Worm (Caenorhabditis elegans): Measurements from ENCODE around the gene F56C9.10.

The F56C9.10 gene

ce11 chrIII:7359037-7359548 is 24.0 kb upstream of the F56C9.10 start, which contains the start of the genes eco-1 and hmgr-1:
Gene eco-1, minus strand, starts transcription at chrIII:7359095.
Gene hmgr-1, plus strand, starts transcription at chrIII:7359498.
- TF ChIP-seq madf-6 (GFP tag; IDR thresholded peaks at IDR 0.05) (no peak), lin-35 (GFP tag; optimal IDR thresholded peaks at IDR 0.05) (peak in 1 of 3 experiments; percentile 8), cebp-1 (GFP tag; IDR thresholded peaks at IDR 0.05) (no peak), cebp-1 (tag; optimal IDR thresholded peaks at IDR 0.05) (peak; percentile 39), mel-28 (tag; optimal IDR thresholded peaks at IDR 0.05; ENCODE audit: borderline replicate concordance) (no peak), lin-54 (GFP tag; optimal IDR thresholded peaks at IDR 0.05) (peak; percentile 22), let-607 (tag; optimal IDR thresholded peaks at IDR 0.05) (no peak), egrh-3 (GFP tag; IDR thresholded peaks at IDR 0.05) (no peak), lsy-27 (tag; optimal IDR thresholded peaks at IDR 0.05; ENCODE audit: borderline replicate concordance, insufficient read depth) (no peak)

DNA sequence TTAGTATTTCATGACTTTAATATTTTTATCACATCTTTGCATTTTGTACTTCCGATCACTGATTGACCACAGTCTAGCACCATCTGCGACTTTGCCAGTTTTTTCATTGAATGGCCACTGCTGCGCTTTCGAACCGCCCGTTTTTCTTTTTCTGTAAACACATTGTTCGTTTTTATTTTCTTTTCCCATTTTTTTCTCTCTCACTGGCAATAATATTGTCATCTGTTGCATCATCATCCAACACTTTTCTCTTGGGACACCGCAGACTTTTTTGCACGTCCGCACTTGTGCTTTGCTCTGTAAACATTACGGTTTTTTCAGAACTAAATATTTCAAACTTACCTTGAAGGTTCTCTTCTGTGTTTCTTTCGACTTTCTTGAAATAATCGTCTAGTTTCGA is 23.5 kb upstream of the F56C9.10 start:
- no peak for TF ChIP-seq ets-4 (GFP tag; optimal IDR thresholded peaks at IDR 0.05)
- no peak for TF ChIP-seq F37B4.10 (GFP tag; IDR thresholded peaks at IDR 0.05)
- peak; percentile 9 for TF ChIP-seq attf-5 (GFP tag; optimal IDR thresholded peaks at IDR 0.05)
- no peak for TF ChIP-seq F57A8.1 (GFP tag; optimal IDR thresholded peaks at IDR 0.05)
- TF ChIP-seq lin-26 (GFP tag; IDR thresholded peaks at IDR 0.05): peak; percentile 41; the same call in 1 of the 2 replicates
- no peak for TF ChIP-seq cebp-1 (GFP tag; IDR thresholded peaks at IDR 0.05)
- peak; percentile 5 for TF ChIP-seq cebp-1 (tag; optimal IDR thresholded peaks at IDR 0.05)
- TF ChIP-seq nhr-80 (tag; optimal IDR thresholded peaks at IDR 0.05): peak; percentile 8
- peak; percentile 37 for TF ChIP-seq somi-1 (GFP tag; optimal IDR thresholded peaks at IDR 0.05)
- no peak for TF ChIP-seq F39B2.1 (GFP tag; IDR thresholded peaks at IDR 0.05)
- peak; percentile 32 for TF ChIP-seq K12H6.12 (tag; optimal IDR thresholded peaks at IDR 0.05)
- TF ChIP-seq lin-40 (tag; optimal IDR thresholded peaks at IDR 0.05): peak; percentile 10
- TF ChIP-seq egl-18 (GFP tag; IDR thresholded peaks at IDR 0.05): no peak

DNA sequence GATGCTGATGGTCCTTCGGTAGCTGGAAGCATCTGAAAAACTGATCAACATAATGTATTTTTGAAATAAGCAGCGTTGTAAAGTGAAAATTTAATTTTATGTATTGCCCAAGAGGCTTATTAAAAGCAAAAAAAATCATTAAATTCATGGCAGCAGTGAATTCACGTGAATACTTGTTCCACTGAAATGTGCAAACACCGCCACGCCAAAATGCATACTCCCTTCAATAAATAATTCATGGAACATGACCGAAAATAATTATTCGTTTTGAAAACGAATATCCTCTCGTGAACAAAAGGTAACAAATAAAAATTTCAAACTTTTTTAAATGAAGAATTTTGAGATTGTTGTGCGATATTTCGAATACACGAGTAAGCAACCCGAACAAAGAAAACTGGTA is 22.2 kb upstream of the F56C9.10 start, which contains the start of gene F08F8.10:
F08F8.10 (minus strand) TSS at position 38 of the 400 bp plus-strand sequence.
- TF ChIP-seq ztf-18 (tag; optimal IDR thresholded peaks at IDR 0.05) (peak; percentile 14), snpc-3.4 (tag; optimal IDR thresholded peaks at IDR 0.05) (peak; percentile 5), hmg-20 (GFP tag; IDR thresholded peaks at IDR 0.05) (no peak), snpc-4 (GFP tag; optimal IDR thresholded peaks at IDR 0.05) (no peak), snpc-4 (tag; optimal IDR thresholded peaks at IDR 0.05) (peak in 2 of 4 experiments; percentile 14 to 24), lin-54 (GFP tag; optimal IDR thresholded peaks at IDR 0.05) (peak; percentile 23), ekl-4 (GFP tag; IDR thresholded peaks at IDR 0.05) (peak; percentile 32; the same call in 1 of the 2 replicates), cebp-1 (GFP tag; IDR thresholded peaks at IDR 0.05) (no peak), cebp-1 (tag; optimal IDR thresholded peaks at IDR 0.05) (peak; percentile 39), dox-1 (GFP tag; IDR thresholded peaks at IDR 0.05) (no peak), die-1 (tag; optimal IDR thresholded peaks at IDR 0.05) (peak; percentile 24), tbp1 (GFP tag; optimal IDR thresholded peaks at IDR 0.05) (peak; percentile 33), egl-18 (GFP tag; IDR thresholded peaks at IDR 0.05) (no peak), xnd-1 (tag; optimal IDR thresholded peaks at IDR 0.05) (no peak), hmg-1.2 (GFP tag; IDR thresholded peaks at IDR 0.05) (peak; percentile 29; the same call in 1 of the 2 replicates), hrde-1 (tag; optimal IDR thresholded peaks at IDR 0.05; ENCODE audit: borderline replicate concordance) (peak; percentile 14), hsf-1 (GFP tag; IDR thresholded peaks at IDR 0.05) (0 out of 2 replicates have a peak, but pooled peaks have one; percentile 29), lin-26 (GFP tag; IDR thresholded peaks at IDR 0.05) (no peak), athp-1 (tag; optimal IDR thresholded peaks at IDR 0.05) (peak; percentile 24), ztf-26 (tag; optimal IDR thresholded peaks at IDR 0.05) (no peak), K12H6.12 (tag; optimal IDR thresholded peaks at IDR 0.05) (peak; percentile 8), attf-5 (GFP tag; optimal IDR thresholded peaks at IDR 0.05) (peak; percentile 65)

Data from whole organism, young adult.